Worm (Caenorhabditis elegans) whole organism, L4 larva: ENCODE results near the gene let-805.

Experiments
- T20F7.1 ChIP-seq: fragments of 200-800 bp; sonication (Bioruptor generic); optimal IDR thresholded peaks from 2 replicates; lab custom pipeline; 2018; ENCODE audit warnings: mild to moderate bottlenecking, missing genetic modification characterization, missing compliant biosample characterization
- Y48G9A.11 ChIP-seq: fragments of 200-800 bp; sonication (Bioruptor generic); IDR thresholded peaks from 2 replicates; pipeline ENCODE4 v1.3.6; 2022; ENCODE audit warnings: missing genetic modification reagents, missing genetic modification characterization, missing compliant biosample characterization
- ceh-82 ChIP-seq: sonication (generic microtip); optimal IDR thresholded peaks from 2 replicates; lab custom pipeline; 2017; ENCODE audit warnings: missing biosample characterization, missing genetic modification characterization
- fos-1 ChIP-seq: fragments of 150-350 bp; optimal IDR thresholded peaks from 2 replicates; lab custom pipeline; 2014; ENCODE audit warnings: missing biosample characterization, missing genetic modification characterization
- hmg-1.1 ChIP-seq: fragments of 200-800 bp; sonication (Bioruptor generic); IDR thresholded peaks from 2 replicates; pipeline ENCODE4 v1.3.6; 2022; ENCODE audit warnings: missing genetic modification reagents, missing genetic modification characterization, missing compliant biosample characterization
- lin-13 ChIP-seq: fragments of 150-350 bp; optimal IDR thresholded peaks from 2 replicates; lab custom pipeline; 2014; ENCODE audit warnings: missing biosample characterization, missing genetic modification reagents, missing genetic modification characterization
- mdl-1 ChIP-seq, 2 experiments: fragments of 150-350 bp in 1 of 2; sonication (generic microtip) in 1 of 2; optimal IDR thresholded peaks; 2 replicates each; lab custom pipeline; 2014 to 2017; ENCODE audit warnings: missing biosample characterization in 2 of 2, missing genetic modification characterization in 2 of 2
- nhr-25 ChIP-seq: sonication (generic microtip); optimal IDR thresholded peaks from 2 replicates; lab custom pipeline; 2017; ENCODE audit warnings: missing genetic modification characterization, mild to moderate bottlenecking, missing compliant biosample characterization, antibody characterized with exemption, moderate library complexity, borderline replicate concordance; ENCODE audit not compliant: insufficient read depth
- nhr-76 ChIP-seq: fragments of 150-350 bp; optimal IDR thresholded peaks from 2 replicates; lab custom pipeline; 2014; ENCODE audit warnings: missing biosample characterization, missing genetic modification characterization
- spr-1 ChIP-seq: sonication (generic microtip); optimal IDR thresholded peaks from 2 replicates; lab custom pipeline; 2016; ENCODE audit warnings: mild to moderate bottlenecking, missing genetic modification characterization, missing compliant biosample characterization
- zag-1 ChIP-seq: fragments of 150-350 bp; optimal IDR thresholded peaks from 2 replicates; lab custom pipeline; 2014; ENCODE audit warnings: missing biosample characterization, missing genetic modification characterization

ce11 chrIII:2634577-2634976, 23.3 kb upstream of the let-805 start:
- TF ChIP-seq zag-1 (tag; lab: Kevin White, UChicago), result no peak
- TF ChIP-seq nhr-76 (tag; lab: Kevin White, UChicago), result no peak
- TF ChIP-seq nhr-25, result no peak
- no peak for TF ChIP-seq Y48G9A.11 (GFP tag; lab: Robert Waterston, UW)
- TF ChIP-seq ceh-82, result no peak
- TF ChIP-seq fos-1 (tag; lab: Kevin White, UChicago), result no peak
- TF ChIP-seq mdl-1 (tag; optimal IDR thresholded peaks at IDR 0.05; lab: Kevin White, UChicago), result no peak
- TF ChIP-seq hmg-1.1 (GFP tag; lab: Robert Waterston, UW), result no peak
- no peak for TF ChIP-seq spr-1 (tag; lab: Kevin White, UChicago)
- no peak for TF ChIP-seq T20F7.1
- TF ChIP-seq lin-13 (GFP tag; lab: Kevin White, UChicago), result no peak
